Worm (Caenorhabditis elegans): Measurements from ENCODE around the gene K08E5.1.

- no peak for TF ChIP-seq vab-7 (GFP tag; IDR thresholded peaks at IDR 0.05)
- TF ChIP-seq ama-1 (optimal IDR thresholded peaks at IDR 0.05) = no peak
- TF ChIP-seq ZK546.5 (tag; optimal IDR thresholded peaks at IDR 0.05) = no peak
- no peak for TF ChIP-seq lim-7 (GFP tag; IDR thresholded peaks at IDR 0.05)
- TF ChIP-seq pqm-1 (tag; optimal IDR thresholded peaks at IDR 0.05) = no peak
- TF ChIP-seq ZK337.2 (GFP tag; IDR thresholded peaks at IDR 0.05) = no peak
- no peak for TF ChIP-seq spr-3 (GFP tag; optimal IDR thresholded peaks at IDR 0.05)
- no peak for TF ChIP-seq tag-97 (GFP tag; IDR thresholded peaks at IDR 0.05)
- TF ChIP-seq madf-9 (GFP tag; conservative IDR thresholded peaks at IDR 0.05) = no peak
- TF ChIP-seq duxl-1 (tag; optimal IDR thresholded peaks at IDR 0.05; ENCODE audit: poor library complexity) = no peak
Observed at ce11 chrIII:10186160-10186559, 39.6 kb upstream of the K08E5.1 start, which contains the start of gene unc-47.
